Worm (Caenorhabditis elegans): ENCODE data around the gene M01H9.10.

DNA sequence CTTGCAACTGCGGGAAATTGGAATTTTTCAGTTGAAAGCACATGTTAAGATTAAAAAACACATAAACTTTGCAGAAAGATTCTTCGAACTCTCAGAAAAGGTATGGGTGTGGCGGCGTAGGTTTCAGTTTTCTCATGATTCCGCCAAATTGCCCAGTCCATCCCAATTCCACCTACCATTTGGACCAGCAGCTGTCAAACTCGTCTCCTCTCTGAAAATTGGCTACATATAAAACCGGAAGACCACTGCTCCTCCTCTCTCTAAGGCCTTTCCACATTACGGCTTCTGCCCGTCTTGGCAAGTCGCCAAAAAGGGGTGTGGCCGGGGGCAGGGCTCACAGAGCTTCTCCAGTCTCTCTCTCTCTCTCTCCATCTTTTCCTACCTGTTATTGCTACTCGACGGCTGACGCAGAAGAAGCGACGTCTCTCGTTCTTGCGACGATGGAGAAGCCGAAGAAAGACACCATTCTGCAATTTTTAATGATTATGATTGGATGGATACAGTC lies 10.3 kb upstream of the M01H9.10 start, which contains the start of gene ZK180.7:
- TF ChIP-seq med-1 (GFP tag; optimal IDR thresholded peaks at IDR 0.05; ENCODE audit: insufficient read depth) (no peak), klf-2 (GFP tag; conservative IDR thresholded peaks at IDR 0.05) (no peak), tab-1 (GFP tag; IDR thresholded peaks at IDR 0.05) (no peak), ref-1 (GFP tag; conservative IDR thresholded peaks at IDR 0.05) (no peak), T22C8.4 (GFP tag; IDR thresholded peaks at IDR 0.05) (no peak)
